Worm (Caenorhabditis elegans): ENCODE results near the gene Y57A10A.29.

Y57A10A.29 gene

DNA sequence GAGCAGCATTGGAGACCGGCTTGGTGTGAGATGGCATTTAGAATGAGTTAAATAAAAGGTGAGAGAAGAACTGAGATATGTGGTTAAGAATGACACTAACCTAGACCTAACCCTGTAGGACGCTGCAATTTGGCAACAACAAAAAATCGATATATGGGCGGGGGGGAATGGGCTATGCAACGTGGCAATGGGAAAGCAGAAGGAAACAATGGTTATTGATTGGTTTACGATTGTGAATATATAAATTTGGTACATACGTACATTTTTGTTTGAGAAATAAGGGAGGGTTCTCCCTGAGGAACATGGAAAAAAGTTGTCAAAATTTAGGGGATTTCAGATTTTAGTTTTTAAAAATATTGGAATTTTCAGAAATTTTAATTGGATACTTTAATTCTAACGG lies 30.3 kb upstream of the Y57A10A.29 start, which contains the start of gene tag-276:
Gene tag-276, minus strand, starts transcription at position 101 of the 400 bp plus-strand sequence.
- TF ChIP-seq pros-1 (tag; optimal IDR thresholded peaks at IDR 0.05), result no peak
- TF ChIP-seq lin-11 (tag; optimal IDR thresholded peaks at IDR 0.05), result no peak
- no peak for TF ChIP-seq ets-4 (tag; optimal IDR thresholded peaks at IDR 0.05)
- TF ChIP-seq elt-2 (tag; optimal IDR thresholded peaks at IDR 0.05), result no peak
- TF ChIP-seq C38D4.7 (GFP tag; optimal IDR thresholded peaks at IDR 0.05), result no peak
- no peak for TF ChIP-seq unc-42 (tag; optimal IDR thresholded peaks at IDR 0.05)
- TF ChIP-seq ceh-14 (tag; optimal IDR thresholded peaks at IDR 0.05), result no peak

DNA sequence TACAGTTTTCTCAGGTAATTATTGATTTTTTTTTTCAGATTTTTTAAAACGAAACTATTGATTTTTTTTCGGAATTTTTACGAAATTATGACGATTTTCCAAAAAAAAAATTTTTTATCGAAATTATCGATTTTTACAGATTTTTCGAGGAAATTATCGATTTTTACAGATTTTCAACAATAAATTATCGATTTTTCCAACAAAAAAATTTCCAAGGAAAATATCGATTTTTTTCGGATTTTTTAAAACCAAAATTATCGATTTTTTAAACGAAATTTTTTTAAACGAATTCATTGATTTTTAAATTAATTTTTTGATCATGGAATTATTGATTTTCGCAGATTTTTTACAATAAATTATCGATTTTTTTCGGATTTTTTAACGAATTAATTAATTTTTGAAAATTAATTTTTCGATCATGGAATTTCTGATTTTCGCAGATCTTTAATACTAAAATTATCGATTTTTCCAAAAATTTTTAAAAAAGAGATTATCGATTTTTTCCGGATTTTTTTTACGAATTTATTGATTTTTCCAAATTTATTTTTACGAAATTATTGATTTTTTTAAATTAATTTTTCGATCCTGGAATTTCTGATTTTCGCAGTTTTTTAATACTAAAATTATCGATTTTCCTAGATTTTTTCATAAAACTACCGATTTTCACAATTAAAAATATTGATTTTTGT lies 23.7 kb upstream of the Y57A10A.29 start:
- TF ChIP-seq hlh-30 (tag; optimal IDR thresholded peaks at IDR 0.05; ENCODE audit: insufficient read depth), result no peak
- peak; percentile 70 for TF ChIP-seq ceh-48 (tag; optimal IDR thresholded peaks at IDR 0.05)

- no peak for TF ChIP-seq fkh-6 (tag; optimal IDR thresholded peaks at IDR 0.05)
- no peak for TF ChIP-seq ceh-19 (GFP tag; optimal IDR thresholded peaks at IDR 0.05)
- TF ChIP-seq pha-2 (tag; optimal IDR thresholded peaks at IDR 0.05), result no peak
- TF ChIP-seq pqm-1 (tag; optimal IDR thresholded peaks at IDR 0.05), result no peak
Observed at ce11 chrII:12256528-12256927, 22.8 kb upstream of the Y57A10A.29 start, which contains the start of gene parn-2. Gene parn-2 (minus strand): TSS chrII:12256628.

DNA sequence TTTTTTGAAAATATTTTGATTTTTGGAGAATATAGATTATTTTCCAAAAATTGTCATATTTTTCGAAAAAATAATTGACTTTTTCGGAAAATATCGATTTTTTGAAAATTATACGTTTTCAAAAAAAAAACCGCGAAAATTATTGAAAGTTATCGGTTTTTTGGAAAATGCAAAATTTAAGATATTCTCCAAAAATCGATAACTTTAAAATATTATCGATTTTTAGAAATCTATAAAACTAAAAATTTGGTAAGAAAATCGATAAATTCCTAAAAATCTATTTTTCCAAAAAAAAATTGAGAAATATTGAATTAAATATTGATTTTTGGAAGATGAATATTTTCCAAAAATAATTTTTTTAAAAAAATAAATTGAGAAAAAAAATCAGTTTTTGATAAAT lies 22.3 kb upstream of the Y57A10A.29 start:
- TF ChIP-seq ztf-16 (tag; optimal IDR thresholded peaks at IDR 0.05) (no peak), C38D4.7 (GFP tag; optimal IDR thresholded peaks at IDR 0.05) (no peak), K02D7.2 (tag; optimal IDR thresholded peaks at IDR 0.05) (no peak), ceh-2 (tag; optimal IDR thresholded peaks at IDR 0.05) (no peak), pha-4 (tag; optimal IDR thresholded peaks at IDR 0.05) (no peak), unc-3 (GFP tag; conservative IDR thresholded peaks at IDR 0.05) (no peak), unc-3 (tag; optimal IDR thresholded peaks at IDR 0.05) (no peak), syd-9 (tag; optimal IDR thresholded peaks at IDR 0.05) (no peak), ceh-48 (tag; optimal IDR thresholded peaks at IDR 0.05) (no peak), unc-42 (tag; optimal IDR thresholded peaks at IDR 0.05) (no peak)

- TF ChIP-seq mec-3 (tag; optimal IDR thresholded peaks at IDR 0.05; ENCODE audit: borderline replicate concordance) (no peak), C08G9.2 (tag; optimal IDR thresholded peaks at IDR 0.05) (no peak), fkh-10 (GFP tag; optimal IDR thresholded peaks at IDR 0.05) (no peak), ceh-31 (tag; optimal IDR thresholded peaks at IDR 0.05) (no peak), fax-1 (tag; optimal IDR thresholded peaks at IDR 0.05) (no peak), syd-9 (tag; optimal IDR thresholded peaks at IDR 0.05) (no peak), pat-9 (tag; optimal IDR thresholded peaks at IDR 0.05) (no peak), hlh-6 (tag; optimal IDR thresholded peaks at IDR 0.05) (no peak)
Observed at ce11 chrII:12260538-12260937, 18.8 kb upstream of the Y57A10A.29 start.

DNA sequence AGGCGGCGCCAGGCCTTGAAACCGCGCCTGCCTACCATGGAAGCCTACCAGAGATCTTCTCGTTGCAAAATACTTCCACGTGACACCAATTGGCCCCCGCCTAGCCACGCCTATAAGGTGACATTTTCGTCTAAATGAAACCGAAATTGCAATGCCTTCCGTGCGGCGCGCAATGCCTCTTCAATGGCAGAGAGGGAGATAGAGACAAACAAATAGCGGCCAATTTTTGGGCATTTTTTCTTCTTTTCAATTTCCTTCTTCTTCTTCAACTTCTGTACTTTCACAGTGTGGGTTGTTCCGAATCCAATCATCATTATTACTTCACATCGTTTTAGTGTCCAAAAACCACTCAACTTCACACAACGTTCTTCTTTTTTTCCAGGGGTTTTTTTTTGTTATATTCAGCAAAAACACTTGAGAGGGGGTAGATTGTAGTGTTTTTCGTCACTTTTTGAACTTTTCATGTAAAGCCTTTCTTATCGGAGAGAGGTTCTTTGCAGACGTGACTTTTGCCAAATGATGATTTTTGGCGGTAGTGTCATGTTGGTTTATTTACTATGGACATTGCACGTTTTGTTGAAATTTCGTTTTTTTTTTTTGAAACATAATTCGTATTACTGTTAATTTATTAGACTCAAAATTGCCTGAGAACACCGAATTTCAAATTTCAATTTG lies 18.1 kb upstream of the Y57A10A.29 start:
- no peak for TF ChIP-seq nhr-11 (tag; optimal IDR thresholded peaks at IDR 0.05)
- TF ChIP-seq ceh-9 (tag; optimal IDR thresholded peaks at IDR 0.05), result no peak
- TF ChIP-seq che-1 (tag; optimal IDR thresholded peaks at IDR 0.05), result no peak
- no peak for TF ChIP-seq fkh-10 (GFP tag; optimal IDR thresholded peaks at IDR 0.05)
- no peak for TF ChIP-seq ztf-16 (tag; optimal IDR thresholded peaks at IDR 0.05)
- TF ChIP-seq sox-4 (tag; optimal IDR thresholded peaks at IDR 0.05), result no peak
- no peak for TF ChIP-seq dmd-4 (tag; optimal IDR thresholded peaks at IDR 0.05; ENCODE audit: borderline replicate concordance)
- TF ChIP-seq ceh-31 (tag; optimal IDR thresholded peaks at IDR 0.05), result no peak
- no peak for TF ChIP-seq ama-1 (optimal IDR thresholded peaks at IDR 0.05)
- TF ChIP-seq sox-2 (GFP tag; IDR thresholded peaks at IDR 0.05), result no peak
- no peak for TF ChIP-seq C38D4.7 (GFP tag; optimal IDR thresholded peaks at IDR 0.05)
- no peak for TF ChIP-seq unc-3 (GFP tag; conservative IDR thresholded peaks at IDR 0.05)
- TF ChIP-seq unc-3 (tag; optimal IDR thresholded peaks at IDR 0.05), result no peak
- no peak for TF ChIP-seq nhr-232 (tag; optimal IDR thresholded peaks at IDR 0.05)
- TF ChIP-seq ceh-48 (tag; optimal IDR thresholded peaks at IDR 0.05), result no peak
- no peak for TF ChIP-seq pha-4 (tag; optimal IDR thresholded peaks at IDR 0.05)

Data from whole organism, late embryonic.